Worm (Caenorhabditis elegans): ENCODE data around the gene lro-1.

Gene lro-1

DNA sequence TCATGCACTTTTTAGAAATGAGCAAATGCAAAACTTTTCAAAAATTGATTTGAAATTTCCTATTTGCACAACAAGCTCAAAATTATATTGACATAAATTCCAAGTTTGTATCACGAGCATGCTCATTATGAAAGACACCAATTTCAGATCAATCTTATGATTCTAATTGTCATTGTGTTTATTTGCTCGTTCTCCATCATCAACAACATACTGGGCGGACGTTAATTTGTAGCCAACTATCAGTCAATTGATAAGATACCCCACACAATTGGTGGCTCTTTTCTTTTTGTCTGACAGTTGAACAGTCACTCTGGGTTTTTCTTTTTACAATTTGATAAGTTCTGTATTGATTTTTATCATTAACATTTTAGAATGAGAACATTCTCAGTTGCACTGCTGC, at the start of gene lro-1:
TSS of gene lro-1 (plus strand) at position 372 of the 400 bp plus-strand sequence.
- no peak for TF ChIP-seq W03F9.2 (tag; optimal IDR thresholded peaks at IDR 0.05)
- no peak for TF ChIP-seq dao-5 (tag; optimal IDR thresholded peaks at IDR 0.05)
- no peak for TF ChIP-seq him-1 (tag; optimal IDR thresholded peaks at IDR 0.05)

DNA sequence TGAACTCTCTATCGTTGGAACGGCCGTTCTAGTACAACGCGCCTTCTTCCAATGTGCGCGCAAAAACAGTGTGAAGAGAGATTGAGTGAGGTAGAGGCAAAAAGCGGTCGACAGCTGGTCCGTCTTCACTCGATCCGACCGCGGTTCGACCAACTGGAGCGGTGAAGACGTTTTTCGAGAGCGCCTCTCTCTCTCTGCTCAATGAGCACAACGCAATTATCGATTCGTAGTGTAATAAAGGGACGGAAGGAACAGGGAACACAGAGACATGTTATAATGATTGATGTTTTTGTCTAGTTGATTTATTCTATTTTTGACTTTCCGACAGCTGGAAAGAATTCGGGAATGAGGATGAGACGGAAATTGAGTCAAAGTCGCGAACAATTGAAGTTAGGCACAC, 47.0 kb upstream of the lro-1 start:
- TF ChIP-seq him-1 (tag; optimal IDR thresholded peaks at IDR 0.05) (no peak), W03F9.2 (tag; optimal IDR thresholded peaks at IDR 0.05) (no peak), dao-5 (tag; optimal IDR thresholded peaks at IDR 0.05) (no peak)

- TF ChIP-seq him-1 (tag; optimal IDR thresholded peaks at IDR 0.05) (no peak), W03F9.2 (tag; optimal IDR thresholded peaks at IDR 0.05) (no peak), dao-5 (tag; optimal IDR thresholded peaks at IDR 0.05) (no peak)
Observed at ce11 chrX:6230669-6231068, 41.2 kb upstream of the lro-1 start, which contains the start of gene lite-1. Gene lite-1 (minus strand): TSS chrX:6230769.

DNA sequence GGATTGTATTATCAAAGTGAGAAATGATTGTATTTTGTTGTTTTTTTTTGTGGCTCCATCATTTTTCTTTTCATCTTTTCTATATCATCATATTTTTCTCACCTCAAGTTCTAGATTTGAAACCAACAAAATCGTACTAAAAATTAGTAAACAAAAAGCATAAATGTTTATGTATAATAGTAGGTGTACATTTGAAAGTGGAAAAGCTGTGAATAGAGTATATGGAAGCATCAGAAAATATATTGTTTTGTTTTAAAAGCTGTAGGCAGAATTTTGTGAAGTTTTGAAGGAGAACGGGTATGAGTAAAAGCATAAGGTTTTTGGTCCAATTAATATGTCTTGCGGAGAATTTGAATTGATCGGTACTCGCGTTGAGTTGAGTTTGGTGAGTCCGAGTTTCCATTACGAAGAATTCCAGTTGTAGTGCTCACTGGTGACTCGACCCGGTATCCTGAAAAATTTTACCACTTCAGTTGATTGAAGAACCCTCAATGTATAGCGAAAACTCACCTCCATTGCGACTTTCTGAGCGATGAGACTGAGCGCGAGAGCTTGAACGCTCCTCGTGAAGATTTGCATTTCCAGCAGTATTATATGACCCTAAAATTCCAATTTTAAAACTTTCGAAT, 38.8 kb upstream of the lro-1 start, which contains the start of gene C14F11.4:
TSS of gene C14F11.4 (minus strand) at position 51 of the 629 bp plus-strand sequence.
- no peak for TF ChIP-seq dao-5 (tag; optimal IDR thresholded peaks at IDR 0.05)
- no peak for TF ChIP-seq him-1 (tag; optimal IDR thresholded peaks at IDR 0.05)
- TF ChIP-seq W03F9.2 (tag; optimal IDR thresholded peaks at IDR 0.05): no peak

DNA sequence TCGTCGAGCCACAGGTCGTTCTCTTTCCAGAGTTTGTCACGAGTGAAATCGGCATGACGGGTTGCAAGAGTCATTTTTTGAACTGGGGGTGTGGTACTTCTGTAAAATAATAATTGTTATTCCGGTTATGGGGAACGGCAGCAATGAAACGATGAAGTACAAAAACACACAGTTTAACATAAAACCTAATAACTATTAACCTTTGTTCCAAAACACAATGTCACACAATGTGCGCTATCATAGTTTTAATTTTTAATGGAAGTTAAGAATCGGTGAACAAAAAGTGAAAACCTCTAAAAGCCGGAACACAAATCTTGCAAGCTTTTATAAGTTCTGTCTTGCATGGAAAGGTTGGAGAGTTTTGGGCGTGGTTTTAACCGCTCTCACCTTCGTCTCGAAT, 36.4 kb upstream of the lro-1 start, which contains the start of gene hsp-43:
TSS of gene hsp-43 (minus strand) at position 101 of the 400 bp plus-strand sequence.
- no peak for TF ChIP-seq W03F9.2 (tag; optimal IDR thresholded peaks at IDR 0.05)
- no peak for TF ChIP-seq dao-5 (tag; optimal IDR thresholded peaks at IDR 0.05)
- no peak for TF ChIP-seq him-1 (tag; optimal IDR thresholded peaks at IDR 0.05)

DNA sequence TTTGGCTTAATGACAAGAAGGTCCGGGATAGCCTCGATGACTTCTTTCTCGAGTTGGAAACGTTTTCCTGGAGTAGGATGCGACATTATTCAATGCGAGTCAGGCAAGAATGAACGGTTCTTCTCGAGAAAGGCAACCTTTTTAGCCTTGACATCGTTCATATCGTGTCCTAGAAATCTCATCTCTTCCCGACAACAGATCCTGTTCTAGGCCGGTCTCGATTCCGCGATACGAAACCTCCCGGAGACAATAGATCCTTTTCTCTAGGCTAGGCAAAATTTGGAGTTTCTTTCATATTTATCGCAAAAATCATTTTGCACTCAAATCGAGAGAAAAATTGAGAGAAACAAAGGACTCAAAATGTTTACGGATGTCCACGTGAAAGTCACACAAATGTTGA, 32.9 kb upstream of the lro-1 start, which contains the start of gene rml-3:
TSS of gene rml-3 (minus strand) at position 93 of the 400 bp plus-strand sequence.
- TF ChIP-seq dao-5 (tag; optimal IDR thresholded peaks at IDR 0.05) (no peak), him-1 (tag; optimal IDR thresholded peaks at IDR 0.05) (no peak), W03F9.2 (tag; optimal IDR thresholded peaks at IDR 0.05) (no peak)

ce11 chrX:6239927-6240639, 31.8 kb upstream of the lro-1 start:
- TF ChIP-seq dao-5 (tag; optimal IDR thresholded peaks at IDR 0.05): no peak
- TF ChIP-seq W03F9.2 (tag; optimal IDR thresholded peaks at IDR 0.05): no peak
- TF ChIP-seq him-1 (tag; optimal IDR thresholded peaks at IDR 0.05): no peak

- TF ChIP-seq W03F9.2 (tag; optimal IDR thresholded peaks at IDR 0.05) (no peak), dao-5 (tag; optimal IDR thresholded peaks at IDR 0.05) (no peak), him-1 (tag; optimal IDR thresholded peaks at IDR 0.05) (no peak)
Observed at ce11 chrX:6240640-6241033, 31.3 kb upstream of the lro-1 start, which contains the start of gene got-2.2. Gene got-2.2 (plus strand): TSS chrX:6240983.

DNA sequence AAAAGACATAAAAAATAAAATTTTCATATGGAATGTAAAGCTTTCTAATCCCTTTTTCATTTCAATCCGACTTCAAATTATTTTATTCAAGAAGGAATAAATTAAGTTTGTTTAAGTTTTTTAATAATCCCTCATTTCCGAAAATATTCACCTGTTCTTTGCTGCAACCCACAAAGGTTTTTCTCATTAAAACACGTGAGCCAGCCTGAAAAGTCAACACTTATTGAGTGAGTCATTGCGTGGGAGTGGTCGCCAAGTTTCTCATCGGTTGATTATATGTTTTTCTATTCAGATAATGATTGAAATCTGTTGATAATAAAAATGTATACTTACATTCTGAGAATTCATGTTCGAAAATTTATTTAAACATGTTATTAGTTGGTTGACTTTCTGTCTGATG, 26.4 kb upstream of the lro-1 start:
- TF ChIP-seq W03F9.2 (tag; optimal IDR thresholded peaks at IDR 0.05) (no peak), dao-5 (tag; optimal IDR thresholded peaks at IDR 0.05) (no peak)

DNA sequence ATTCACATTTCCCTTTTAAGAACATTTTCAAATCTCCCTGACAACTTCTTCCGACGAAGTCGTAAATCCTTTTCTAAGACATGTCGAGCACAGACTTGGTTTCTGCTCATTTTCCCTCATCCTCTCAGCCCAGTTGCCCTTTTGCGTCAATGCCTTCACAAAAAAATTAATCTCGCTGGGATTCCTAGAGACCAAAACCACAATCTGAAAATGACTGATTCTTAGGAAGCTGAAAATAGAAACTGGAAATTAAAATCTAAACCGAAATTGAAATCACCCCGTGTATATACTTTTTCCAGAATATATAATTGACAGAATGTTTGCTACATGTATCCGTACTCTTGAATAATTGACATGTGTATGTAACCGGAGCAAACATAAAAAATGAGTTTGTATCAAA, 24.9 kb upstream of the lro-1 start:
- TF ChIP-seq him-1 (tag; optimal IDR thresholded peaks at IDR 0.05): no peak
- TF ChIP-seq dao-5 (tag; optimal IDR thresholded peaks at IDR 0.05): no peak
- no peak for TF ChIP-seq W03F9.2 (tag; optimal IDR thresholded peaks at IDR 0.05)

DNA sequence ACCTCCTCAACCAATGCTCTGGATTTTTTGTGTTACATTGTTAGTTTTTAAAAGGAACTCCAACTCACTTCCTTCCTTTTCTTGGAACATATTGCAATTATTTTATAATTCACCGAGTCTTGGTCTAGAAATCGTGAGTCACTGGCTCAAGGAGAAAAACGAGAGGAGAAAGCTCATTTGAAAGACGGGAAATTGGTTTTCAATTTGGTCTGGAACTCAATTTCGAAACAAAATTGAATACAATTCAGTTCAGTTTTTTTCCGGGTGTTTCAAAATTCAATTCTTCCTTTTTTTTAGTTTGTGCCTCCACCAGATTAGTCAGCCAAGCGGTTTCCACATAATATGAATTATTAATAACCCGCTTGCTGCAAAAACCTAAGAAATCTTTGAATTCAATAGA, 24.0 kb upstream of the lro-1 start:
- no peak for TF ChIP-seq him-1 (tag; optimal IDR thresholded peaks at IDR 0.05)
- no peak for TF ChIP-seq dao-5 (tag; optimal IDR thresholded peaks at IDR 0.05)
- no peak for TF ChIP-seq W03F9.2 (tag; optimal IDR thresholded peaks at IDR 0.05)

ce11 chrX:6248778-6249658, 22.9 kb upstream of the lro-1 start:
- TF ChIP-seq him-1 (tag; optimal IDR thresholded peaks at IDR 0.05) (no peak), W03F9.2 (tag; optimal IDR thresholded peaks at IDR 0.05) (no peak)

DNA sequence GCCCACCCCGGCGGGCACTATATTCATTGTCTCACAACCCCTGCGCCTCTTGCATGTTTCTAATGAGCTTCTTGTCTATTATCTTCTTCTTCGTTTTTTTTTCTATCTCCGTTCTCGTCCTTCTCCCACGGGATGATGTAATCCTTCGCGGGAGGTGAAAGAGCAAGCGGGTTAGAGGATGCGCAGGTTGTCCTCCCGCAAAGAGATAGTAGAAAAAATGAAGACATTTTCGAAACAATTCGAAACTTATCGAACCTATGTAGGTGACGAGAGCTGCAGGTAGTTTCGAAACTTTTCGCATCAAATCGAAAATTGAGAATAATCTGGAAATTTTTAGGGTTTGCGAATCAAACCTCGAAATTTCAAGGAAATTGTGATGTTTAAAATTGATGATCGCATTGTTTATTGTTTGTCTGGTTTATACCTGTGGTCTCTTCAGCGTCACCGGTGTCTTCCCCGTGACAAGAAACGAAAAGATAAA, 21.6 kb upstream of the lro-1 start:
- TF ChIP-seq him-1 (tag; optimal IDR thresholded peaks at IDR 0.05): no peak
- TF ChIP-seq W03F9.2 (tag; optimal IDR thresholded peaks at IDR 0.05): no peak
- TF ChIP-seq dao-5 (tag; optimal IDR thresholded peaks at IDR 0.05): no peak
